Worm (Caenorhabditis elegans): ENCODE data around the gene nhr-222.

nhr-222 gene

DNA sequence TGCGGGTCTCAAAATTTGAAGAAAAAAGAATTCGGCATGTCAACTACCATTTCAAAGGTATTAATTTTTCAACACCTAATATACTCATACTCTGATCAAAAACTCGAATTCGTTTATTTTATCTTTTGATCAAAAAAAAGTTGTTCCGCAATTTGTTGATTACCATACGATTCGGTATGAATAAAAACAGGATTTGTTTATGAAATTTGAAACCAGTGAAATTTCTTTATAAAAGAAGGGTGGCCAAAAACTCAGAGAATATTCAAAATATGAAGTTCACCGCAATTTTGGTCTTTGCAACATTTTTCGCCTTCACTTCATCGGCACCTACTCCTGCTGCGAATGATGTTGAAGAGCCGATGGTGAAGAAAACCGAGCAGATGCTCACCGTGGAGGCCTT is 41.2 kb downstream of the nhr-222 start, which contains the start of the genes C07G3.8 and C07G3.10:
TSS of gene C07G3.8 (minus strand) at position 101 of the 400 bp plus-strand sequence.
TSS of gene C07G3.10 (plus strand) at position 270 of the 400 bp plus-strand sequence.
- TF ChIP-seq zfp-3 (GFP tag; conservative IDR thresholded peaks at IDR 0.05) (no peak), lim-7 (GFP tag; IDR thresholded peaks at IDR 0.05) (no peak), dmd-9 (GFP tag; IDR thresholded peaks at IDR 0.05) (no peak), F49E8.2 (tag; optimal IDR thresholded peaks at IDR 0.05; ENCODE audit: borderline replicate concordance) (no peak), daf-12 (tag; optimal IDR thresholded peaks at IDR 0.05) (no peak)

DNA sequence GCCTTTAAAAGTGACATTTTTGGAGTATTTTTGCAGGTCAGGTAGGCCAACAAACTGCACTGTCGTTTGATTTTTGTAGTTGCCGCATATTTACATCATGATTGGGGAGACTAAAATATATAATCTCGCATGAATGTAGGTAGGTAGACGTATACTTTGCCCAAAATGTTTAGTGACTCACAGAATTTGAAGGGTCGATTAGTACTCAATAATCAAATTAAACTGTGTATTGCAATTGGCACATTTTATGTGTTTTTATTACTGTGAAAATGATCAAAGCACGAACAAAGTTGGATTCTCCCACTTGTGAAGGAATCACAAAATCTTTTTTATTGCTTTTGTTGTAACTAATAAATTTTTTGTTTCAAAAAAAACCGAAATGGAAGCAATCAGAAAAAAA is 46.4 kb downstream of the nhr-222 start, which contains the start of gene C07G3.15:
TSS of gene C07G3.15 (minus strand) at position 101 of the 400 bp plus-strand sequence.
- TF ChIP-seq daf-8 (GFP tag; IDR thresholded peaks at IDR 0.05) (no peak), Y5F2A.4 (GFP tag; optimal IDR thresholded peaks at IDR 0.05) (no peak), ceh-28 (tag; optimal IDR thresholded peaks at IDR 0.05) (no peak), mdt-29 (GFP tag; IDR thresholded peaks at IDR 0.05) (no peak), ama-1 (optimal IDR thresholded peaks at IDR 0.05) (no peak), nhr-76 (tag; optimal IDR thresholded peaks at IDR 0.05) (no peak), ctbp-1 (GFP tag; IDR thresholded peaks at IDR 0.05) (no peak), jun-1 (tag; optimal IDR thresholded peaks at IDR 0.05) (no peak), snpc-4 (tag; optimal IDR thresholded peaks at IDR 0.05) (no peak)

All from whole organism, L4 larva.